Fruit fly (Drosophila melanogaster) whole organism, embryonic: ENCODE measurements around the gene Hr4.

Experiments
- Blimp-1 ChIP-seq: fragments of 200-800 bp; sonication (Bioruptor generic); optimal IDR thresholded peaks from 3 replicates; lab custom pipeline; 2018; ENCODE audit warnings: missing biosample characterization, missing genetic modification characterization, mild to moderate bottlenecking, moderate library complexity, missing genetic modification reagents
- CG10209 ChIP-seq: fragments of 200-800 bp; sonication (Bioruptor generic); optimal IDR thresholded peaks from 3 replicates; lab custom pipeline; 2017; ENCODE audit warnings: missing biosample characterization, mild to moderate bottlenecking, missing genetic modification characterization, missing genetic modification reagents
- CG10431 ChIP-seq: fragments of 200-800 bp; sonication (Bioruptor generic); optimal IDR thresholded peaks from 3 replicates; lab custom pipeline; 2018; ENCODE audit warnings: missing biosample characterization, mild to moderate bottlenecking, missing genetic modification characterization
- CG10959 ChIP-seq: fragments of 200-800 bp; sonication (Bioruptor generic); IDR thresholded peaks from 2 replicates; pipeline ENCODE4 v1.3.6; 2022; ENCODE audit warnings: missing biosample characterization, missing genetic modification characterization
- CG11247 ChIP-seq: fragments of 200-800 bp; sonication (Bioruptor generic); IDR thresholded peaks from 2 replicates; pipeline ENCODE4 v1.3.6; 2022; ENCODE audit warnings: missing biosample characterization, missing genetic modification characterization
- CG12236 ChIP-seq: fragments of 200-800 bp; sonication (Bioruptor generic); optimal IDR thresholded peaks from 2 replicates; lab custom pipeline; 2016; ENCODE audit warnings: missing biosample characterization, missing genetic modification characterization
- CG12744 ChIP-seq: fragments of 200-800 bp; sonication (Bioruptor generic); optimal IDR thresholded peaks from 2 replicates; lab custom pipeline; 2016; ENCODE audit warnings: missing biosample characterization, missing genetic modification characterization
- CG13287 ChIP-seq: fragments of 200-800 bp; sonication (Bioruptor generic); IDR thresholded peaks from 2 replicates; pipeline ENCODE4 v1.3.6; 2022; ENCODE audit warnings: missing biosample characterization, missing genetic modification characterization; ENCODE audit not compliant: partially characterized antibody
- CG13296 ChIP-seq: fragments of 200-800 bp; sonication (Bioruptor generic); optimal IDR thresholded peaks from 3 replicates; lab custom pipeline; 2018; ENCODE audit warnings: missing biosample characterization, mild to moderate bottlenecking, missing genetic modification characterization
- CG13775 ChIP-seq: fragments of 200-800 bp; sonication (Bioruptor generic); optimal IDR thresholded peaks from 3 replicates; lab custom pipeline; 2017; ENCODE audit warnings: missing biosample characterization, mild to moderate bottlenecking, missing genetic modification characterization
- CG13894 ChIP-seq: fragments of 200-800 bp; sonication (Bioruptor generic); optimal IDR thresholded peaks from 3 replicates; lab custom pipeline; 2018; ENCODE audit warnings: missing biosample characterization, mild to moderate bottlenecking, missing genetic modification characterization, moderate library complexity
- CG14441 ChIP-seq: fragments of 200-800 bp; sonication (Bioruptor generic); IDR thresholded peaks from 2 replicates; pipeline ENCODE4 v1.3.6; 2022; ENCODE audit warnings: missing biosample characterization, missing genetic modification characterization
- CG14860 ChIP-seq: fragments of 200-800 bp; sonication (Bioruptor generic); IDR thresholded peaks from 3 replicates; pipeline ENCODE4 v1.3.6; 2022; ENCODE audit warnings: missing biosample characterization, missing genetic modification characterization; ENCODE audit not compliant: partially characterized antibody
- CG14965 ChIP-seq: fragments of 200-800 bp; sonication (Bioruptor generic); optimal IDR thresholded peaks from 2 replicates; lab custom pipeline; 2016; ENCODE audit warnings: missing biosample characterization, missing genetic modification characterization, borderline replicate concordance
- CG15073 ChIP-seq: fragments of 200-800 bp; sonication (Bioruptor generic); optimal IDR thresholded peaks from 2 replicates; lab custom pipeline; 2016; ENCODE audit warnings: missing biosample characterization, missing genetic modification characterization
- CG1647 ChIP-seq: fragments of 200-800 bp; sonication (Bioruptor generic); optimal IDR thresholded peaks from 3 replicates; lab custom pipeline; 2016; ENCODE audit warnings: missing biosample characterization, missing genetic modification characterization
- CG16813 ChIP-seq: fragments of 200-800 bp; sonication (Bioruptor generic); IDR thresholded peaks from 3 replicates; pipeline ENCODE4 v1.3.6; 2022; ENCODE audit warnings: missing biosample characterization, missing genetic modification characterization; ENCODE audit not compliant: partially characterized antibody
- CG16863 ChIP-seq: fragments of 200-800 bp; sonication (Bioruptor generic); optimal IDR thresholded peaks from 3 replicates; lab custom pipeline; 2016; ENCODE audit warnings: missing biosample characterization, missing genetic modification characterization
- CG3065 ChIP-seq: fragments of 200-800 bp; sonication (Bioruptor generic); optimal IDR thresholded peaks from 2 replicates; lab custom pipeline; 2016; ENCODE audit warnings: missing biosample characterization, missing genetic modification characterization
- CG32532 ChIP-seq: fragments of 200-800 bp; sonication (Bioruptor generic); IDR thresholded peaks from 2 replicates; pipeline ENCODE4 v1.3.6; 2022; ENCODE audit warnings: missing biosample characterization, missing genetic modification characterization
- CG4707 ChIP-seq: fragments of 200-800 bp; sonication (Bioruptor generic); optimal IDR thresholded peaks from 2 replicates; lab custom pipeline; 2018; ENCODE audit warnings: missing biosample characterization, mild to moderate bottlenecking, missing genetic modification characterization, moderate library complexity
- CG7556 ChIP-seq: fragments of 200-800 bp; sonication (Bioruptor generic); optimal IDR thresholded peaks from 2 replicates; lab custom pipeline; 2017; ENCODE audit warnings: missing biosample characterization, mild to moderate bottlenecking, missing genetic modification characterization
- E2f1 ChIP-seq: fragments of 200-800 bp; sonication (Bioruptor generic); IDR thresholded peaks from 2 replicates; pipeline ENCODE4 v1.3.6; 2022; ENCODE audit warnings: missing biosample characterization, missing genetic modification characterization
- HLH4C ChIP-seq: fragments of 200-800 bp; sonication (Bioruptor generic); IDR thresholded peaks from 3 replicates; pipeline ENCODE4 v1.3.6; 2022; ENCODE audit warnings: missing biosample characterization, missing genetic modification characterization; ENCODE audit not compliant: partially characterized antibody
- HLHmδ ChIP-seq: fragments of 200-800 bp; sonication (Bioruptor generic); optimal IDR thresholded peaks from 2 replicates; lab custom pipeline; 2018; ENCODE audit warnings: missing biosample characterization, mild to moderate bottlenecking, missing genetic modification characterization, moderate library complexity
- Med ChIP-seq: fragments of 200-800 bp; sonication (Bioruptor generic); peaks from one replicate; lab custom pipeline; 2016; ENCODE audit warnings: missing biosample characterization, missing genetic modification characterization, mild to moderate bottlenecking, inconsistent platforms, moderate library complexity
- Mrtf ChIP-seq: fragments of 200-800 bp; sonication (Bioruptor generic); IDR thresholded peaks from 3 replicates; pipeline ENCODE4 v1.3.6; 2022; ENCODE audit warnings: missing biosample characterization, missing genetic modification characterization
- Rx ChIP-seq: fragments of 200-800 bp; sonication (Bioruptor generic); IDR thresholded peaks from 2 replicates; pipeline ENCODE4 v1.3.6; 2022; ENCODE audit warnings: missing biosample characterization, missing genetic modification characterization
- Usf ChIP-seq: fragments of 200-800 bp; sonication (Bioruptor generic); optimal IDR thresholded peaks from 2 replicates; lab custom pipeline; 2017; ENCODE audit warnings: missing genotype, missing biosample characterization, missing genetic modification characterization
- aop ChIP-seq: fragments of 200-800 bp; sonication (Bioruptor generic); IDR thresholded peaks from 2 replicates; pipeline ENCODE4 v1.3.6; 2022; ENCODE audit warnings: missing biosample characterization, missing genetic modification characterization
- bsh ChIP-seq, 2 experiments: fragments of 200-800 bp; sonication (Bioruptor generic); optimal IDR thresholded peaks; 2 replicates each; lab custom pipeline; 2017 to 2018; ENCODE audit warnings: mild to moderate bottlenecking in 2 of 2, missing biosample characterization in 2 of 2, missing genetic modification characterization in 2 of 2, moderate library complexity in 1 of 2
- cad ChIP-seq: fragments of >200 bp; optimal IDR thresholded peaks from 2 replicates; lab custom pipeline; 2017; ENCODE audit warnings: missing biosample characterization, missing genetic modification characterization
- cg ChIP-seq: fragments of 200-800 bp; sonication (Bioruptor generic); optimal IDR thresholded peaks from 3 replicates; lab custom pipeline; 2019; ENCODE audit warnings: missing biosample characterization, mild to moderate bottlenecking, missing genetic modification characterization, moderate library complexity
- grau ChIP-seq: fragments of 200-800 bp; optimal IDR thresholded peaks from 3 replicates; lab custom pipeline; 2019; ENCODE audit warnings: missing biosample characterization, mild to moderate bottlenecking, missing genetic modification characterization, moderate library complexity
- kay ChIP-seq: fragments of 200-800 bp; sonication (Bioruptor generic); optimal IDR thresholded peaks from 2 replicates; lab custom pipeline; 2016; ENCODE audit warnings: missing biosample characterization, missing genetic modification characterization
- ken ChIP-seq: fragments of 200-800 bp; sonication (Bioruptor generic); IDR thresholded peaks from 3 replicates; pipeline ENCODE4 v1.3.6; 2022; ENCODE audit warnings: missing biosample characterization, missing genetic modification characterization
- klu ChIP-seq: fragments of 200-800 bp; sonication (Bioruptor generic); IDR thresholded peaks from 2 replicates; pipeline ENCODE4 v1.3.6; 2022; ENCODE audit warnings: missing biosample characterization, missing genetic modification characterization
- lab ChIP-seq: fragments of 200-800 bp; sonication (Bioruptor generic); optimal IDR thresholded peaks from 3 replicates; lab custom pipeline; 2017; ENCODE audit warnings: missing biosample characterization, missing genetic modification characterization, mild to moderate bottlenecking, moderate library complexity, missing genetic modification reagents
- luna ChIP-seq: fragments of 200-800 bp; sonication (Bioruptor generic); optimal IDR thresholded peaks from 2 replicates; lab custom pipeline; 2016; ENCODE audit warnings: missing biosample characterization, missing genetic modification characterization
- pan ChIP-seq, 4 experiments: fragments of >200 bp in 3 of 4; fragments of 200-800 bp in 1 of 4; sonication (Bioruptor generic) in 1 of 4; optimal IDR thresholded peaks in 3 of 4; IDR thresholded peaks in 1 of 4; 2 replicates each; pipeline versions ENCODE4 v1.3.6 to Lab custom; 2017 to 2022; ENCODE audit warnings: missing biosample characterization in 2 of 4, missing genetic modification characterization in 2 of 4, mixed read lengths in 1 of 4
- pb ChIP-seq: fragments of 200-800 bp; sonication (Bioruptor generic); optimal IDR thresholded peaks from 3 replicates; lab custom pipeline; 2016; ENCODE audit warnings: missing biosample characterization, missing genetic modification characterization
- psq ChIP-seq: fragments of 200-800 bp; sonication (Bioruptor generic); optimal IDR thresholded peaks from 2 replicates; lab custom pipeline; 2017; ENCODE audit warnings: missing biosample characterization, missing genetic modification characterization
- sc ChIP-seq, 3 experiments: fragments of >200 bp in 2 of 3; fragments of 200-800 bp in 1 of 3; sonication (Bioruptor generic) in 1 of 3; optimal IDR thresholded peaks; 2 replicates in 2 of 3; 3 replicates in 1 of 3; lab custom pipeline; 2017; ENCODE audit warnings: mild to moderate bottlenecking in 1 of 3, missing biosample characterization in 1 of 3, missing genetic modification characterization in 1 of 3, missing genetic modification reagents in 1 of 3
- sr ChIP-seq: fragments of 200-800 bp; sonication (Bioruptor generic); IDR thresholded peaks from 3 replicates; pipeline ENCODE4 v1.3.6; 2022; ENCODE audit warnings: missing biosample characterization, missing genetic modification characterization
- ttk ChIP-seq: fragments of 200-800 bp; sonication (Bioruptor generic); IDR thresholded peaks from 2 replicates; pipeline ENCODE4 v2.1.2; 2022; ENCODE audit warnings: missing biosample characterization, missing genetic modification characterization
- vvl ChIP-seq: fragments of 200-800 bp; sonication (Bioruptor generic); IDR thresholded peaks from 2 replicates; pipeline ENCODE4 v1.3.6; 2022; ENCODE audit warnings: missing biosample characterization, missing genetic modification characterization
- zen2 ChIP-seq: fragments of 200-800 bp; sonication (Bioruptor generic); IDR thresholded peaks from 3 replicates; pipeline ENCODE4 v1.3.6; 2022; ENCODE audit warnings: missing biosample characterization, missing genetic modification characterization; ENCODE audit not compliant: partially characterized antibody
- zfh1 ChIP-seq: fragments of 200-800 bp; sonication (Bioruptor generic); IDR thresholded peaks from 3 replicates; pipeline ENCODE4 v1.3.6; 2022; ENCODE audit warnings: missing biosample characterization, missing genetic modification characterization

Gene Hr4

DNA sequence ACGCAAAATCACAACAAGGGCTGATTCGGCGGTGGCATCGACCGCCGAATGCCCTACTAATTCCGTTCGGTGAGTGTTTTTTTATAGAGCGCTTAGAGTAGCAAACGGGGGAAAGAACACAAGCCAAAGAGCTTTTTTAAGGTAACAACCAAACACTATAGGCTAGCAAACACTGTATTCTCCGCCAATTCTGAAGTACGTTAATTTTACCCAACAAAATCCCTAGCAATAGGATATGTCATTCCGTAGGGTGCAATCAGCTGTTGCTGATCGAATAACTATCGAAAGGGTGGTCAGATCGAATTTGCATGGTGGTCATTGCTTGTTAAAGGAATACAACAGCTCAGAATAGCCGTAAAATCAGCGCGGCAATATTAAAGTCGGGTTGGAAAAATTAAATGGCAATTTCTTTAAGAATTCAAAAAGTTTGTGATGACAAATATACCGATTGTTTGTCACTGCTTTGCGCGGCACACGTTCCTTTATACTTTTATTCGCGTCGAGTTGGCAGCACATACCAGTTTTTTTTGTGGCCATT, 33.9 kb upstream of the Hr4 start, which contains the start of gene mip130 (continued):
- peak; percentile 49; the same call in 1 of the 2 replicates for TF ChIP-seq CG14441 (GFP tag; lab: Robert Waterston, UW)
- no peak for TF ChIP-seq sc (optimal IDR thresholded peaks at IDR 0.05; lab: Kevin White, UChicago)
- TF ChIP-seq sc (GFP tag; optimal IDR thresholded peaks at IDR 0.05; lab: Kevin White, UChicago) = no peak
- no peak for TF ChIP-seq luna (GFP tag; lab: Kevin White, UChicago)
- TF ChIP-seq pb (GFP tag; lab: Kevin White, UChicago) = peak; percentile 17
- TF ChIP-seq CG32532 (GFP tag; lab: Robert Waterston, UW) = peak; percentile 33; the same call in 1 of the 2 replicates
- no peak for TF ChIP-seq pan (optimal IDR thresholded peaks at IDR 0.05; lab: Kevin White, UChicago)
- TF ChIP-seq pan (GFP tag; optimal IDR thresholded peaks at IDR 0.05 in 1 of 2, IDR thresholded peaks at IDR 0.05 in 1 of 2) = peak in 1 of 2 experiments; percentile 60
- TF ChIP-seq CG10959 (GFP tag; lab: Robert Waterston, UW) = no peak
- peak; percentile 85 for TF ChIP-seq Med (GFP tag; lab: Kevin White, UChicago)
- no peak for TF ChIP-seq klu (GFP tag; lab: Robert Waterston, UW)
- peak; percentile 32; the same call in 1 of the 2 replicates for TF ChIP-seq CG11247 (GFP tag; lab: Robert Waterston, UW)
- TF ChIP-seq CG1647 = peak; percentile 5
- TF ChIP-seq CG14965 = no peak
- TF ChIP-seq ken (GFP tag; lab: Robert Waterston, UW) = no peak
- peak; percentile 66 for TF ChIP-seq lab (GFP tag; lab: Kevin White, UChicago)
- TF ChIP-seq sr = no peak
- TF ChIP-seq CG13296 (GFP tag; lab: Kevin White, UChicago) = no peak
- no peak for TF ChIP-seq CG13894 (tag; lab: Kevin White, UChicago)
- TF ChIP-seq CG12744 = no peak
- no peak for TF ChIP-seq ttk (GFP tag; lab: Robert Waterston, UW)
- peak; percentile 61; the same call in 1 of the 3 replicates for TF ChIP-seq zen2
- 0 out of 3 replicates have a peak, but pooled peaks have one; percentile 52 for TF ChIP-seq CG14860 (GFP tag; lab: Robert Waterston, UW)
- no peak for TF ChIP-seq cg
- no peak for TF ChIP-seq CG15073
- TF ChIP-seq kay = no peak
- peak; percentile 19 for TF ChIP-seq vvl (GFP tag; lab: Robert Waterston, UW)
- peak; percentile 40; the same call in 1 of the 2 replicates for TF ChIP-seq E2f1 (GFP tag; lab: Robert Waterston, UW)
- peak in 1 of 2 experiments; percentile 42 for TF ChIP-seq bsh (GFP tag; optimal IDR thresholded peaks at IDR 0.05; lab: Kevin White, UChicago)
- peak; percentile 18 for TF ChIP-seq Blimp-1 (GFP tag; lab: Kevin White, UChicago)
- TF ChIP-seq Usf = peak; percentile 26
- TF ChIP-seq CG10431 (GFP tag; lab: Kevin White, UChicago) = peak; percentile 12
- TF ChIP-seq CG3065 (GFP tag; lab: Kevin White, UChicago) = no peak
- no peak for TF ChIP-seq HLHmδ
- no peak for TF ChIP-seq cad (GFP tag; lab: Kevin White, UChicago)
- no peak for TF ChIP-seq CG16863 (GFP tag; lab: Kevin White, UChicago)
- TF ChIP-seq CG16813 (GFP tag; lab: Robert Waterston, UW) = peak; percentile 77
- TF ChIP-seq CG13287 = peak; percentile 81
- TF ChIP-seq grau (tag; lab: Kevin White, UChicago) = peak; percentile 57
- TF ChIP-seq Rx (GFP tag; lab: Robert Waterston, UW) = no peak
- peak; percentile 51 for TF ChIP-seq CG7556
- peak; percentile 31 for TF ChIP-seq CG13775 (GFP tag; lab: Kevin White, UChicago)
- TF ChIP-seq CG4707 = no peak
- TF ChIP-seq aop (GFP tag; lab: Robert Waterston, UW) = no peak
- 0 out of 3 replicates have a peak, but pooled peaks have one; percentile 37 for TF ChIP-seq zfh1 (GFP tag; lab: Robert Waterston, UW)
- TF ChIP-seq CG10209 (GFP tag; lab: Kevin White, UChicago) = peak; percentile 48
- no peak for TF ChIP-seq Mrtf (GFP tag; lab: Robert Waterston, UW)
- TF ChIP-seq HLH4C (GFP tag; lab: Robert Waterston, UW) = peak; percentile 59; the same call in 2 of the 3 replicates
- no peak for TF ChIP-seq psq (GFP tag; lab: Kevin White, UChicago)
- TF ChIP-seq CG12236 (GFP tag; lab: Kevin White, UChicago) = no peak
